Worm (Caenorhabditis elegans): ENCODE data around the gene kcmf-1.

DNA sequence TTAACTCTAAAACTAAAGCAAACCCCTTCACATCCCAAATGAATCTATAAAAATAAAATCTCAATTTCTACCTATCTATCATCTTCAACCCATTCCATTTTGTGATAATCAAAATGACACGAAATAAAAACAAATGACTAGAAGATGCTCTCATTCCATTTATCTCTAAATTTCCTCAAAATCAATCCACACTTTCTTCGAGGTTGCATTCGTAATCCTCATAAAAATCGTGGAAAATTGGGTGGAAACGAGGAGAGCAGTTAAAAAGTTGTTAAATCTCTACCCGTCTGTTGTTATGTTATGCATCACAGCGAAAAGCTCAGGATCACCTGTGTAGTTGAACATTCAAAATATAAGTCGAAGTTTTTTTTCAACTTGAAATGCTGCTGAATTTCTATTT lies 22.3 kb upstream of the kcmf-1 start:
- TF ChIP-seq skn-1 (tag; optimal IDR thresholded peaks at IDR 0.05) (no peak), lsy-2 (tag; optimal IDR thresholded peaks at IDR 0.05) (no peak), irx-1 (tag; optimal IDR thresholded peaks at IDR 0.05) (no peak), nhr-19 (GFP tag; conservative IDR thresholded peaks at IDR 0.05) (no peak)
